Worm (Caenorhabditis elegans): ENCODE results near the gene C44B7.7.

DNA sequence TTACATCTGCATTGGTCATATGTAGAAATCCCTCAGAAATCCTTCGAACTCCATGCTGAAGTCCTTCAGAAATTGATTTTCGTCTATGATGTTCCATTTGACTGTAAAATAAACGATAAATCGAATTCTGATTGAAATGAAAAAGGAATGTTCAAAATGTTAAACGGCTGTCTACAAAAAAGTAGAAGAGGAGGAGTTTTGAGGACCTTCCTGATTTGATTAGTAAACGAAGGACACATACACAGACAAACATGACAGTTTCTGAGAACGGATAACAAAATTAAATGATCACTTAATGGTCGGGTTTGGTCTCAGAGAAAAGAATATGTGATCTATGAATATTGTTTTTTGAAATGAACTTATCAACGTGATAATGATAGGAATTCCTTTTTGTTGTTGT, 3.0 kb downstream of the C44B7.7 start, which contains the start of gene slc-36.5:
- TF ChIP-seq blmp-1 (tag; optimal IDR thresholded peaks at IDR 0.05) = no peak
- no peak for TF ChIP-seq nhr-2 (tag; optimal IDR thresholded peaks at IDR 0.05)
- TF ChIP-seq nhr-76 (tag; optimal IDR thresholded peaks at IDR 0.05) = no peak
- no peak for TF ChIP-seq nhr-237 (tag; optimal IDR thresholded peaks at IDR 0.05)
- no peak for TF ChIP-seq bed-3 (GFP tag; optimal IDR thresholded peaks at IDR 0.05)
- TF ChIP-seq snpc-4 (tag; optimal IDR thresholded peaks at IDR 0.05) = no peak
- no peak for TF ChIP-seq unc-39 (tag; optimal IDR thresholded peaks at IDR 0.05)
- no peak for TF ChIP-seq pha-4 (tag; optimal IDR thresholded peaks at IDR 0.05)
- TF ChIP-seq ceh-83 (GFP tag; optimal IDR thresholded peaks at IDR 0.05) = no peak
- TF ChIP-seq lin-13 (tag; optimal IDR thresholded peaks at IDR 0.05) = no peak
- no peak for TF ChIP-seq mep-1 (tag; optimal IDR thresholded peaks at IDR 0.05)
- no peak for TF ChIP-seq unc-62 (GFP tag; optimal IDR thresholded peaks at IDR 0.05)
- TF ChIP-seq ces-1 (GFP tag; optimal IDR thresholded peaks at IDR 0.05) = no peak

Measured in whole organism, mixed stage, embryonic.